Fruit fly (Drosophila melanogaster) whole organism, wandering third instar larva: Measurements from ENCODE around the gene Cubn.

Experiments
- h ChIP-seq: fragments of 200-800 bp; sonication (Bioruptor generic); optimal IDR thresholded peaks from 3 replicates; lab custom pipeline; 2016; ENCODE audit warnings: missing biosample characterization, mild to moderate bottlenecking, missing genetic modification characterization
- tai ChIP-seq: sonication (Bioruptor generic); optimal IDR thresholded peaks from 2 replicates; lab custom pipeline; 2016; ENCODE audit warnings: missing biosample characterization, missing genetic modification characterization

DNA sequence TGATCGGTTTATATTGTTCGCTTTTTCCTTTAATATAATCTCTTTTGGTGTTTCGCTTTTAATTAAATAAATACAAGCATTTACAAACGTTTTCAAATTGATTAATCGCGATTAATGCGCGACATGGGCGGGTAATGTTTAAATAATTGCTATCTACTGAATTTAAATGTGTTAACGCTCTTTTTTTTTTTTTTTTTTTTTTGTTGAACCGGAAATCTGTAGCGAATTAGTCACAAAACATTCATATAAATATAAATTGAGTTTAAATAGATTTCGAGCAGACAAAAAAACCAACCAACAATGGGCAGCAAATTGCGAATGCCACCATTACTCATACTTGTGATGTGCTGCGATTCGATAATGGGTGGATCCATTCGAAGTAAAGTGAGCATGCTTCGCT is 59.9 kb downstream of the Cubn start, which contains the start of gene CG34028:
- TF ChIP-seq tai (GFP tag; lab: Kevin White, UChicago) (no peak), h (GFP tag; lab: Kevin White, UChicago) (no peak)
